Fruit fly (Drosophila melanogaster) whole organism, prepupa: Measurements from ENCODE around the gene CG18284.

ENCODE experiments used
- Blimp-1 ChIP-seq: fragments of 200-800 bp; sonication (Bioruptor generic); optimal IDR thresholded peaks from 3 replicates; lab custom pipeline; 2017; ENCODE audit warnings: missing biosample characterization, missing genetic modification characterization, mild to moderate bottlenecking, moderate library complexity, missing genetic modification reagents
- CG10631 ChIP-seq: fragments of 200-800 bp; sonication (Bioruptor generic); optimal IDR thresholded peaks from 2 replicates; lab custom pipeline; 2016; ENCODE audit warnings: missing biosample characterization, missing genetic modification characterization
- CG10669 ChIP-seq: fragments of 200-800 bp; sonication (Bioruptor generic); optimal IDR thresholded peaks from 3 replicates; lab custom pipeline; 2018; ENCODE audit warnings: missing biosample characterization, mild to moderate bottlenecking, missing genetic modification characterization, moderate library complexity
- CG11294 ChIP-seq: fragments of 200-800 bp; sonication (Bioruptor generic); IDR thresholded peaks from 2 replicates; pipeline ENCODE4 v1.3.6; 2022; ENCODE audit warnings: missing biosample characterization, missing genetic modification characterization
- CG11762 ChIP-seq: fragments of 200-800 bp; sonication (Bioruptor generic); optimal IDR thresholded peaks from 3 replicates; lab custom pipeline; 2016; ENCODE audit warnings: missing biosample characterization, missing genetic modification characterization; ENCODE audit not compliant: insufficient read depth
- CG11902 ChIP-seq: fragments of 200-800 bp; sonication (Bioruptor generic); optimal IDR thresholded peaks from 3 replicates; lab custom pipeline; 2016; ENCODE audit warnings: missing biosample characterization, missing genetic modification characterization
- CG1621 ChIP-seq: fragments of 200-800 bp; sonication (Bioruptor generic); optimal IDR thresholded peaks from 3 replicates; lab custom pipeline; 2018; ENCODE audit warnings: missing biosample characterization, mild to moderate bottlenecking, missing genetic modification characterization
- CG16779 ChIP-seq: fragments of 200-800 bp; sonication (Bioruptor generic); optimal IDR thresholded peaks from 3 replicates; lab custom pipeline; 2017; ENCODE audit warnings: missing biosample characterization, mild to moderate bottlenecking, missing genetic modification characterization
- CG3032 ChIP-seq: fragments of 200-800 bp; optimal IDR thresholded peaks from 2 replicates; lab custom pipeline; 2019; ENCODE audit warnings: missing biosample characterization, mild to moderate bottlenecking, missing genetic modification characterization, moderate library complexity
- CG32006 ChIP-seq: fragments of 200-800 bp; sonication (Bioruptor generic); optimal IDR thresholded peaks from 3 replicates; lab custom pipeline; 2017; ENCODE audit warnings: missing biosample characterization, mild to moderate bottlenecking, missing genetic modification characterization
- CG34406 ChIP-seq: fragments of 200-800 bp; sonication (Bioruptor generic); optimal IDR thresholded peaks from 3 replicates; lab custom pipeline; 2016; ENCODE audit warnings: missing biosample characterization, missing genetic modification characterization
- CG3919 ChIP-seq: fragments of 200-800 bp; sonication (Bioruptor generic); optimal IDR thresholded peaks from 3 replicates; lab custom pipeline; 2016; ENCODE audit warnings: missing biosample characterization, missing genetic modification characterization
- CG4318 ChIP-seq: fragments of 200-800 bp; sonication (Bioruptor generic); optimal IDR thresholded peaks from 3 replicates; lab custom pipeline; 2017; ENCODE audit warnings: missing biosample characterization, mild to moderate bottlenecking, missing genetic modification characterization
- CG6163 ChIP-seq: fragments of 200-800 bp; sonication (Bioruptor generic); IDR thresholded peaks from 3 replicates; pipeline ENCODE4 v1.3.6; 2022; ENCODE audit warnings: missing biosample characterization, missing genetic modification characterization
- CG6276 ChIP-seq: fragments of 200-800 bp; sonication (Bioruptor generic); optimal IDR thresholded peaks from 2 replicates; lab custom pipeline; 2017; ENCODE audit warnings: missing biosample characterization, mild to moderate bottlenecking, missing genetic modification characterization
- CG6792 ChIP-seq: fragments of 200-800 bp; sonication (Bioruptor generic); optimal IDR thresholded peaks from 3 replicates; lab custom pipeline; 2016; ENCODE audit warnings: missing biosample characterization, missing genetic modification characterization
- CG6854 ChIP-seq: fragments of 200-800 bp; sonication (Bioruptor generic); optimal IDR thresholded peaks from 2 replicates; lab custom pipeline; 2017; ENCODE audit warnings: missing biosample characterization, mild to moderate bottlenecking, missing genetic modification characterization
- CG8319 ChIP-seq: fragments of 200-800 bp; sonication (Bioruptor generic); optimal IDR thresholded peaks from 3 replicates; lab custom pipeline; 2016; ENCODE audit warnings: missing biosample characterization, missing genetic modification characterization
- CG9139 ChIP-seq: fragments of 200-800 bp; sonication (Bioruptor generic); optimal IDR thresholded peaks from 3 replicates; lab custom pipeline; 2017; ENCODE audit warnings: missing biosample characterization, mild to moderate bottlenecking, missing genetic modification characterization
- Eip75B ChIP-seq: fragments of 200-800 bp; sonication (Bioruptor generic); optimal IDR thresholded peaks from 3 replicates; lab custom pipeline; 2016; ENCODE audit warnings: missing biosample characterization, missing genetic modification characterization
- Ets96B ChIP-seq: fragments of 200-800 bp; optimal IDR thresholded peaks from 2 replicates; lab custom pipeline; 2019; ENCODE audit warnings: missing biosample characterization, mild to moderate bottlenecking, missing genetic modification characterization, moderate library complexity
- Gug ChIP-seq: fragments of 200-800 bp; sonication (Bioruptor generic); IDR thresholded peaks from 2 replicates; pipeline ENCODE4 v1.3.6; 2022; ENCODE audit warnings: missing biosample characterization, missing genetic modification characterization
- Hr38 ChIP-seq: sonication (Bioruptor generic); optimal IDR thresholded peaks from 2 replicates; lab custom pipeline; 2016; ENCODE audit warnings: missing biosample characterization, missing genetic modification characterization
- Hr39 ChIP-seq: fragments of 200-800 bp; sonication (Bioruptor generic); optimal IDR thresholded peaks from 2 replicates; lab custom pipeline; 2016; ENCODE audit warnings: missing biosample characterization, missing genetic modification characterization
- Hr4 ChIP-seq: fragments of 200-800 bp; sonication (Bioruptor generic); optimal IDR thresholded peaks from 3 replicates; lab custom pipeline; 2016; ENCODE audit warnings: missing biosample characterization, missing genetic modification characterization
- Met ChIP-seq: fragments of 200-800 bp; sonication (Bioruptor generic); optimal IDR thresholded peaks from 3 replicates; lab custom pipeline; 2016; ENCODE audit warnings: missing biosample characterization, missing genetic modification characterization
- OdsH ChIP-seq: fragments of 200-800 bp; sonication (Bioruptor generic); optimal IDR thresholded peaks from 3 replicates; lab custom pipeline; 2016; ENCODE audit warnings: missing biosample characterization, missing genetic modification characterization
- Sox102F ChIP-seq: fragments of 200-800 bp; sonication (Bioruptor generic); optimal IDR thresholded peaks from 2 replicates; lab custom pipeline; 2016; ENCODE audit warnings: missing biosample characterization, mild to moderate bottlenecking, missing genetic modification characterization
- acj6 ChIP-seq: fragments of 200-800 bp; sonication (Bioruptor generic); optimal IDR thresholded peaks from 3 replicates; lab custom pipeline; 2016; ENCODE audit warnings: missing biosample characterization, missing genetic modification characterization
- cyc ChIP-seq: fragments of 200-800 bp; sonication (Bioruptor generic); optimal IDR thresholded peaks from 3 replicates; lab custom pipeline; 2016; ENCODE audit warnings: missing biosample characterization, missing genetic modification characterization
- dac ChIP-seq: fragments of 200-800 bp; sonication (Bioruptor generic); optimal IDR thresholded peaks from 2 replicates; lab custom pipeline; 2017; ENCODE audit warnings: missing biosample characterization, mild to moderate bottlenecking, missing genetic modification characterization
- dsx ChIP-seq: fragments of 200-800 bp; optimal IDR thresholded peaks from 3 replicates; lab custom pipeline; 2019; ENCODE audit warnings: missing biosample characterization, mild to moderate bottlenecking, missing genetic modification characterization, moderate library complexity; ENCODE audit not compliant: poor library complexity, severe bottlenecking
- esn ChIP-seq: fragments of 200-800 bp; sonication (Bioruptor generic); optimal IDR thresholded peaks from 2 replicates; lab custom pipeline; 2016; ENCODE audit warnings: missing biosample characterization, mild to moderate bottlenecking, missing genetic modification characterization, moderate library complexity
- fd59A ChIP-seq: fragments of 200-800 bp; sonication (Bioruptor generic); optimal IDR thresholded peaks from 2 replicates; lab custom pipeline; 2017; ENCODE audit warnings: missing biosample characterization, mild to moderate bottlenecking, missing genetic modification characterization, missing genetic modification reagents
- fd85E ChIP-seq: fragments of 200-800 bp; sonication (Bioruptor generic); optimal IDR thresholded peaks from 3 replicates; lab custom pipeline; 2016; ENCODE audit warnings: missing biosample characterization, missing genetic modification characterization
- fkh ChIP-seq: fragments of 200-800 bp; sonication (Bioruptor generic); optimal IDR thresholded peaks from 3 replicates; lab custom pipeline; 2017; ENCODE audit warnings: missing biosample characterization, mild to moderate bottlenecking, missing genetic modification characterization, moderate library complexity
- lz ChIP-seq: fragments of 200-800 bp; sonication (Bioruptor generic); optimal IDR thresholded peaks from 3 replicates; lab custom pipeline; 2016; ENCODE audit warnings: missing biosample characterization, missing genetic modification characterization
- net ChIP-seq: fragments of 200-800 bp; sonication (Bioruptor generic); optimal IDR thresholded peaks from 3 replicates; lab custom pipeline; 2016; ENCODE audit warnings: missing biosample characterization, missing genetic modification characterization
- salr ChIP-seq, 2 experiments: fragments of 200-800 bp; sonication (Bioruptor generic); optimal IDR thresholded peaks; 3 replicates each; lab custom pipeline; 2016 to 2018; ENCODE audit warnings: missing biosample characterization in 2 of 2, missing genetic modification characterization in 2 of 2, mild to moderate bottlenecking in 1 of 2
- spab ChIP-seq: fragments of 200-800 bp; sonication (Bioruptor generic); optimal IDR thresholded peaks from 2 replicates; lab custom pipeline; 2017; ENCODE audit warnings: missing biosample characterization, mild to moderate bottlenecking, missing genetic modification characterization, missing genetic modification reagents
- ss ChIP-seq, 2 experiments: fragments of 200-800 bp; sonication (Bioruptor generic); optimal IDR thresholded peaks; 2 replicates in 1 of 2; 3 replicates in 1 of 2; lab custom pipeline; 2017 to 2018; ENCODE audit warnings: mild to moderate bottlenecking in 2 of 2, missing biosample characterization in 2 of 2, missing genetic modification characterization in 2 of 2, moderate library complexity in 1 of 2
- svp ChIP-seq: fragments of 200-800 bp; sonication (Bioruptor generic); peaks from one replicate; lab custom pipeline; 2016; ENCODE audit warnings: missing biosample characterization, missing genetic modification characterization
- topi ChIP-seq: fragments of 200-800 bp; sonication (Bioruptor generic); optimal IDR thresholded peaks from 3 replicates; lab custom pipeline; 2016; ENCODE audit warnings: missing biosample characterization, missing genetic modification characterization

Gene CG18284

DNA sequence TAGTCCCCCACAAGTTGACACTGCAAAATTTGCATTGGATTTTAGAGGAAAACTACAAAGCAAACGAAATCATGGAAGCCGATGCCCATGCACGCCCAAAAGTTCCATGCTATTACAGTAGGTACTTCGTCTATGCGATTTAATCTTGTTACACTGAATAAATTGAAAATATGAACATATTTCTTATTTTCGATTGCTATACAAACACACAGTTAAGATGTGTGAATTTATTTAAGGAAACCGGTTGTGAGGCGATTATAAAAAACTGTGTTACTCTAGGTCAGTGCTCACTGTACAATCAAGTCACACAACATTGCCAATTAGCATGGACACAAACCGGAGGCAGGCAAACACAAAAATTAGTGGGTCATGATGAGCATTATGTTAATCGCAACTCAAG is 21.8 kb downstream of the CG18284 start (continued):
- peak; percentile 43 for TF ChIP-seq spab (GFP tag; lab: Kevin White, UChicago)
- peak; percentile 46 to 61 for TF ChIP-seq salr (GFP tag; optimal IDR thresholded peaks at IDR 0.05; lab: Kevin White, UChicago)
- TF ChIP-seq OdsH (GFP tag; lab: Kevin White, UChicago): peak; percentile 88
- peak; percentile 42 for TF ChIP-seq Sox102F
- TF ChIP-seq fd59A (GFP tag; lab: Kevin White, UChicago): peak; percentile 56
- peak; percentile 55 for TF ChIP-seq esn (GFP tag; lab: Kevin White, UChicago)
- TF ChIP-seq cyc (GFP tag; lab: Kevin White, UChicago): peak; percentile 40
- TF ChIP-seq CG11902 (GFP tag; lab: Kevin White, UChicago): peak; percentile 42
- peak; percentile 72 for TF ChIP-seq CG11294 (GFP tag; lab: Robert Waterston, UW)
- TF ChIP-seq CG10631 (GFP tag; lab: Kevin White, UChicago): peak; percentile 82
- TF ChIP-seq Hr38: no peak
- TF ChIP-seq Ets96B (tag; lab: Kevin White, UChicago): peak; percentile 70
- peak; percentile 81 for TF ChIP-seq Eip75B (GFP tag; lab: Kevin White, UChicago)
- no peak for TF ChIP-seq fd85E (GFP tag; lab: Kevin White, UChicago)
- no peak for TF ChIP-seq CG6854 (GFP tag; lab: Kevin White, UChicago)
- peak; percentile 58 for TF ChIP-seq CG3032 (tag; lab: Kevin White, UChicago)
- TF ChIP-seq CG6163 (GFP tag; lab: Robert Waterston, UW): peak; percentile 93
- peak; percentile 74 for TF ChIP-seq CG6792 (GFP tag; lab: Kevin White, UChicago)
- TF ChIP-seq CG1621: peak; percentile 69
- peak; percentile 52 for TF ChIP-seq lz (GFP tag; lab: Kevin White, UChicago)
- peak; percentile 50 to 57 for TF ChIP-seq ss (GFP tag; optimal IDR thresholded peaks at IDR 0.05; lab: Kevin White, UChicago)
- TF ChIP-seq CG16779 (tag; lab: Kevin White, UChicago): peak; percentile 38
- TF ChIP-seq topi (GFP tag; lab: Kevin White, UChicago): peak; percentile 54
- peak; percentile 71 for TF ChIP-seq CG34406 (GFP tag; lab: Kevin White, UChicago)

DNA sequence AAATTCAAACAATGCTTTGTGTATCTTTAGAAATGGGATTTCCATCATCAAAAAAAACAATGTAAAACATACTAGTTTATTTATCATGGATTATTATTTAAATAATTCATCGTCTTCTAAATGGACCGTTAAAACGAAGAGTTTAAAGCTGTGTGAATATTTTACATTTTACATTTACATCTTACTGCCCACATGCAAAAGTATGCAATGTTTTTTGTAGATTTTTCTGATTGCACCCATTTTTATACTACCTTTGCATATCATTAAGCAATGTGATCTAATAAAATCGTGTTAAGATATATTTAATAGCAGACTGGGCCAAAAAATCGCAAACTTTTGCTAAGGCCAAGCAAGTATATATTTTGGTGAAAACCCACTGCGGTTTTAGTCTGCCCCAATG is 27.8 kb downstream of the CG18284 start:
- TF ChIP-seq salr (GFP tag; optimal IDR thresholded peaks at IDR 0.05; lab: Kevin White, UChicago): no peak
- TF ChIP-seq fkh (GFP tag; lab: Kevin White, UChicago): no peak
- TF ChIP-seq Hr4 (GFP tag; lab: Kevin White, UChicago): no peak
- no peak for TF ChIP-seq net (GFP tag; lab: Kevin White, UChicago)
- TF ChIP-seq CG34406 (GFP tag; lab: Kevin White, UChicago): no peak
- no peak for TF ChIP-seq topi (GFP tag; lab: Kevin White, UChicago)
- no peak for TF ChIP-seq Met (GFP tag; lab: Kevin White, UChicago)
- no peak for TF ChIP-seq CG11902 (GFP tag; lab: Kevin White, UChicago)
- TF ChIP-seq CG4318 (GFP tag; lab: Kevin White, UChicago): no peak
- no peak for TF ChIP-seq CG6792 (GFP tag; lab: Kevin White, UChicago)
- no peak for TF ChIP-seq CG3919
- TF ChIP-seq Hr39 (GFP tag; lab: Kevin White, UChicago): no peak
- TF ChIP-seq CG11294 (GFP tag; lab: Robert Waterston, UW): no peak
- no peak for TF ChIP-seq CG32006
- no peak for TF ChIP-seq dac (GFP tag; lab: Kevin White, UChicago)
- no peak for TF ChIP-seq CG9139 (GFP tag; lab: Kevin White, UChicago)
- TF ChIP-seq Blimp-1 (GFP tag; lab: Kevin White, UChicago): no peak
- no peak for TF ChIP-seq fd85E (GFP tag; lab: Kevin White, UChicago)
- no peak for TF ChIP-seq CG8319 (GFP tag; lab: Kevin White, UChicago)

- TF ChIP-seq Ets96B (tag; lab: Kevin White, UChicago) (peak; percentile 63), CG6276 (GFP tag; lab: Kevin White, UChicago) (peak; percentile 21), Met (GFP tag; lab: Kevin White, UChicago) (no peak), CG6854 (GFP tag; lab: Kevin White, UChicago) (no peak), CG10669 (GFP tag; lab: Kevin White, UChicago) (peak; percentile 42), CG34406 (GFP tag; lab: Kevin White, UChicago) (peak; percentile 27), CG11762 (GFP tag; lab: Kevin White, UChicago) (peak; percentile 22), CG3919 (peak; percentile 49), CG11902 (GFP tag; lab: Kevin White, UChicago) (no peak), acj6 (GFP tag; lab: Kevin White, UChicago) (peak; percentile 14), svp (GFP tag; lab: Kevin White, UChicago) (peak; percentile 60), CG3032 (tag; lab: Kevin White, UChicago) (peak; percentile 45), CG9139 (GFP tag; lab: Kevin White, UChicago) (peak; percentile 17), CG8319 (GFP tag; lab: Kevin White, UChicago) (no peak), dsx (peak; percentile 46), CG32006 (peak; percentile 47), CG6163 (GFP tag; lab: Robert Waterston, UW) (0 out of 3 replicates have a peak, but pooled peaks have one; percentile 13), OdsH (GFP tag; lab: Kevin White, UChicago) (peak; percentile 25), net (GFP tag; lab: Kevin White, UChicago) (peak; percentile 5), spab (GFP tag; lab: Kevin White, UChicago) (peak; percentile 40), CG1621 (no peak), Gug (GFP tag; lab: Robert Waterston, UW) (no peak), CG4318 (GFP tag; lab: Kevin White, UChicago) (no peak), Hr4 (GFP tag; lab: Kevin White, UChicago) (peak; percentile 16)
Observed at dm6 chr2L:10672989-10673388, 29.2 kb downstream of the CG18284 start.
